Fruit fly (Drosophila melanogaster): ENCODE results near the gene CG43861.

DNA sequence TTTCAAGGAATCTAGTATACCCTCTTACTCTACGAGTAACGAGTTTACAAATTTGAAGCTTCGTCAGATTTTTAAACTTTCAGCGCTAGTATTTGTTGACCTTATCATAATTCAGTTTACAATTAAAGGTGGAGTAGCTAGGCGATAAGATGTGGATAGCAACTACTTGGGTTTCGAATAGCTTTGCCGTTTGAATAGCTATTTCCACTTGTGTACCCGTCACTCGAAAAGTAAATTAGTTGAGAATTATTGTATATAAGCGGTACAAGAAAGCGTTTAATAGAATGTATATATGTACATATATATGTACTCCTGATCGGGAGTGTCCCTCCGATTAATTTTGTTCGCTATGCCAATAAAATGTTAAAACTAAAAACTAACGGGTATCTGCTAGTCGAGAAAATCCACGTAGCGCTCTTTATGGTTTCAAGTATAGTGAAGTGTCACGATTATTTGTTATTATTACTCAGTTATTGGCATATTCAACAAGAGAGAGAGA lies 9.3 kb upstream of the CG43861 start:
- TF ChIP-seq psq (GFP tag; optimal IDR thresholded peaks at IDR 0.05), result no peak
- no peak for TF ChIP-seq CrebA (GFP tag; optimal IDR thresholded peaks at IDR 0.05; ENCODE audit: borderline replicate concordance)
- TF ChIP-seq lola (GFP tag; optimal IDR thresholded peaks at IDR 0.05), result no peak
- no peak for TF ChIP-seq dl (GFP tag; optimal IDR thresholded peaks at IDR 0.05; ENCODE audit: insufficient read depth in 1 of 2, partially characterized antibody in 2 of 2)
- TF ChIP-seq usp (GFP tag; optimal IDR thresholded peaks at IDR 0.05), result no peak
- no peak for TF ChIP-seq Hnf4 (GFP tag; optimal IDR thresholded peaks at IDR 0.05)
- no peak for TF ChIP-seq foxo (GFP tag; optimal IDR thresholded peaks at IDR 0.05)
- no peak for TF ChIP-seq brk (GFP tag; optimal IDR thresholded peaks at IDR 0.05)
- no peak for TF ChIP-seq Vsx2 (GFP tag; optimal IDR thresholded peaks at IDR 0.05; ENCODE audit: partially characterized antibody)
- no peak for TF ChIP-seq Hr83 (GFP tag; optimal IDR thresholded peaks at IDR 0.05; ENCODE audit: poor library complexity, severe bottlenecking)
- TF ChIP-seq Myc (optimal IDR thresholded peaks at IDR 0.05), result no peak
- no peak for TF ChIP-seq sage (GFP tag; optimal IDR thresholded peaks at IDR 0.05)
